Comparison of ENCODE assay signal across 4 worm cellular contexts in genomic region chrIII:4657386-4657785, ce11.
TF ChIP-seq lines count a peak whose summit lies in the region.

No protein-coding gene starts in this region.

TF ChIP-seq in whole organism, L1 larva, 84 proteins besides CTCF, POLR2A, EP300 and RAD21:
- TF ChIP-seq lin-35 (GFP tag; optimal IDR thresholded peaks at IDR 0.05; lab: Kevin White, UChicago) (no peak), blmp-1 (tag; optimal IDR thresholded peaks at IDR 0.05; lab: Kevin White, UChicago) (no peak), skn-1 (tag; optimal IDR thresholded peaks at IDR 0.05; lab: Kevin White, UChicago) (no peak), ztf-4 (tag; optimal IDR thresholded peaks at IDR 0.05; lab: Kevin White, UChicago) (no peak), ces-1 (GFP tag; optimal IDR thresholded peaks at IDR 0.05; lab: Kevin White, UChicago) (peak; percentile 40), nhr-20 (tag; optimal IDR thresholded peaks at IDR 0.05; lab: Kevin White, UChicago) (no peak), lin-14 (GFP tag; optimal IDR thresholded peaks at IDR 0.05; lab: Kevin White, UChicago) (peak; percentile 47)

TF ChIP-seq in whole organism, L4 larva, 104 proteins besides CTCF, POLR2A, EP300 and RAD21:
- TF ChIP-seq nhr-237 (tag; optimal IDR thresholded peaks at IDR 0.05; lab: Kevin White, UChicago) (no peak), ces-1 (GFP tag; optimal IDR thresholded peaks at IDR 0.05; lab: Kevin White, UChicago) (peak; percentile 90)

TF ChIP-seq in whole organism, late embryonic, 69 proteins besides CTCF, POLR2A, EP300 and RAD21:
- TF ChIP-seq dve-1 (tag; optimal IDR thresholded peaks at IDR 0.05; lab: Kevin White, UChicago) (no peak), unc-42 (tag; optimal IDR thresholded peaks at IDR 0.05; lab: Kevin White, UChicago) (peak; percentile 56)

TF ChIP-seq in whole organism, mixed stage, embryonic, 35 proteins besides CTCF, POLR2A, EP300 and RAD21:
- TF ChIP-seq ces-1 (GFP tag; optimal IDR thresholded peaks at IDR 0.05; lab: Kevin White, UChicago) (peak; percentile 75), ceh-43 (GFP tag; optimal IDR thresholded peaks at IDR 0.05; lab: Kevin White, UChicago) (no peak)

Comparison
In these comparisons a context has a peak if more than half of its experiments do, and no peak if none do; other contexts are left out.
1. Of the 29 proteins assayed by ChIP-seq in both whole organism, L4 larva and whole organism, L1 larva: peak only in whole organism, L4 larva: none; only in whole organism, L1 larva: none; in both: ces-1; in neither: 28.